Worm (Caenorhabditis elegans) whole organism, L2 larva: ENCODE measurements around the gene svh-1.

Experiments used
- egl-27 ChIP-seq: sonication (generic microtip); optimal IDR thresholded peaks from 3 replicates; lab custom pipeline; 2017; ENCODE audit warnings: missing biosample characterization, missing genetic modification reagents, missing genetic modification characterization
- lsy-2 ChIP-seq, 2 experiments: fragments of 150-350 bp in 1 of 2; sonication (generic microtip) in 1 of 2; optimal IDR thresholded peaks; 2 replicates each; lab custom pipeline; 2014 to 2017; ENCODE audit warnings: missing biosample characterization in 2 of 2, missing genetic modification characterization in 2 of 2
- mab-5 ChIP-seq: fragments of 150-350 bp; optimal IDR thresholded peaks from 2 replicates; lab custom pipeline; 2014; ENCODE audit warnings: missing biosample characterization, missing genetic modification characterization
- nhr-6 ChIP-seq: fragments of 150-350 bp; optimal IDR thresholded peaks from 2 replicates; lab custom pipeline; 2014; ENCODE audit warnings: missing biosample characterization, missing genetic modification characterization
- nhr-77 ChIP-seq: fragments of 150-350 bp; optimal IDR thresholded peaks from 2 replicates; lab custom pipeline; 2014; ENCODE audit warnings: missing biosample characterization, missing genetic modification characterization
- sma-3 ChIP-seq: sonication (generic microtip); optimal IDR thresholded peaks from 2 replicates; lab custom pipeline; 2016; ENCODE audit warnings: missing genetic modification reagents, missing genetic modification characterization, missing compliant biosample characterization
- ztf-4 ChIP-seq: fragments of 150-350 bp; optimal IDR thresholded peaks from 2 replicates; lab custom pipeline; 2014; ENCODE audit warnings: missing biosample characterization, missing genetic modification characterization

- TF ChIP-seq nhr-77 (tag; lab: Kevin White, UChicago): no peak
- TF ChIP-seq mab-5 (tag; lab: Kevin White, UChicago): no peak
- no peak for TF ChIP-seq egl-27 (tag; lab: Kevin White, UChicago)
- TF ChIP-seq nhr-6 (tag; lab: Kevin White, UChicago): no peak
- no peak for TF ChIP-seq ztf-4 (tag; lab: Kevin White, UChicago)
- no peak for TF ChIP-seq sma-3 (GFP tag; lab: Kevin White, UChicago)
- no peak for TF ChIP-seq lsy-2 (tag; optimal IDR thresholded peaks at IDR 0.05; lab: Kevin White, UChicago)
These were observed 53.5 kb downstream of the svh-1 start, which contains the start of gene K07H8.7 for ce11 chrIV:8259904-8260303.
